Worm (Caenorhabditis elegans) whole organism, L3 larva: ENCODE results near the gene F42A9.3.
A peak's percentile ranks its signal among the peaks of the same experiment; 100 is the strongest.

Experiments
- R02D3.7 ChIP-seq: fragments of 150-350 bp; optimal IDR thresholded peaks from 2 replicates; lab custom pipeline; 2014; ENCODE audit warnings: missing biosample characterization, missing genetic modification characterization
- ZK546.5 ChIP-seq: sonication (generic microtip); optimal IDR thresholded peaks from 2 replicates; lab custom pipeline; 2017; ENCODE audit warnings: missing biosample characterization, missing genetic modification characterization
- aly-2 ChIP-seq: fragments of 150-350 bp; optimal IDR thresholded peaks from 2 replicates; lab custom pipeline; 2014; ENCODE audit warnings: missing biosample characterization, missing genetic modification characterization
- ceh-28 ChIP-seq: fragments of 150-350 bp; optimal IDR thresholded peaks from 2 replicates; lab custom pipeline; 2014; ENCODE audit warnings: missing biosample characterization, missing genetic modification reagents, missing genetic modification characterization
- elt-2 ChIP-seq: sonication (generic microtip); optimal IDR thresholded peaks from 2 replicates; lab custom pipeline; 2016; ENCODE audit warnings: missing genetic modification reagents, mild to moderate bottlenecking, missing genetic modification characterization, missing compliant biosample characterization
- elt-3 ChIP-seq, 3 experiments: fragments of 150-350 bp in 1 of 3; sonication (generic microtip) in 2 of 3; optimal IDR thresholded peaks; 2 replicates in 2 of 3; 4 replicates in 1 of 3; lab custom pipeline; 2014 to 2017; ENCODE audit warnings: missing biosample characterization in 3 of 3, missing genetic modification characterization in 3 of 3
- fos-1 ChIP-seq: fragments of 150-350 bp; optimal IDR thresholded peaks from 2 replicates; lab custom pipeline; 2014; ENCODE audit warnings: missing biosample characterization, missing genetic modification characterization
- mml-1 ChIP-seq: fragments of 150-350 bp; sonication (generic microtip); optimal IDR thresholded peaks from 3 replicates; lab custom pipeline; 2014; ENCODE audit warnings: missing biosample characterization, missing genetic modification characterization
- nhr-237 ChIP-seq: fragments of 150-350 bp; optimal IDR thresholded peaks from 2 replicates; lab custom pipeline; 2014; ENCODE audit warnings: missing biosample characterization, missing genetic modification characterization
- nhr-28 ChIP-seq: fragments of 150-350 bp; optimal IDR thresholded peaks from 2 replicates; lab custom pipeline; 2014; ENCODE audit warnings: missing biosample characterization, missing genetic modification characterization
- nhr-67 ChIP-seq: fragments of 150-350 bp; optimal IDR thresholded peaks from 2 replicates; lab custom pipeline; 2014; ENCODE audit warnings: missing biosample characterization, missing genetic modification characterization
- pha-4 ChIP-seq: fragments of 150-350 bp; optimal IDR thresholded peaks from 2 replicates; lab custom pipeline; 2014; ENCODE audit warnings: missing biosample characterization, missing genetic modification reagents, missing genetic modification characterization
- pqm-1 ChIP-seq: fragments of 150-350 bp; optimal IDR thresholded peaks from 2 replicates; lab custom pipeline; 2017; ENCODE audit warnings: missing biosample characterization, missing genetic modification characterization, inconsistent platforms
- snpc-4 ChIP-seq: fragments of 150-350 bp; optimal IDR thresholded peaks from 2 replicates; lab custom pipeline; 2014; ENCODE audit warnings: missing biosample characterization, missing genetic modification characterization

F42A9.3 gene

DNA sequence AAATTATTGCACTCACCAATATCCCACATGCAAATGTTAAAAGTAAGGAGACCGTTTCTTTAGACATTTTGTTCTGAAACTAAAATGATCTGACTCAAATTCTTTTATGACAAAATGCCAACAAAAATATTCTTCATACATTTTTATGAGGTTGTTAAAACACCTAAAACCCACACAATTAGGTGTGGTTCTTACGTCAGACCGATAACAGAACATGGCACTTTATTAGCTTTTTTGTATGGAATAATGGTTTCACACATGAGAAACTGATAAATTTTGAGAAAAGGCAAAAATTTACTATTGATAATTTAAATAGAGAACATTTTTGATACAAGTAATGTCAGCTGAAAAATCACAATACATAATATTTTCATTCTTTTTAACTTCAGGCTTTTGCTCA is 36.5 kb downstream of the F42A9.3 start, which contains the start of gene C49C8.5:
C49C8.5 (minus strand) TSS at position 73 of the 400 bp plus-strand sequence.
- peak; percentile 20 for TF ChIP-seq pqm-1 (tag; lab: Kevin White, UChicago)
- peak; percentile 54 for TF ChIP-seq elt-2 (tag; lab: Kevin White, UChicago)
- TF ChIP-seq elt-3 (tag; optimal IDR thresholded peaks at IDR 0.05; lab: Kevin White, UChicago): no peak

DNA sequence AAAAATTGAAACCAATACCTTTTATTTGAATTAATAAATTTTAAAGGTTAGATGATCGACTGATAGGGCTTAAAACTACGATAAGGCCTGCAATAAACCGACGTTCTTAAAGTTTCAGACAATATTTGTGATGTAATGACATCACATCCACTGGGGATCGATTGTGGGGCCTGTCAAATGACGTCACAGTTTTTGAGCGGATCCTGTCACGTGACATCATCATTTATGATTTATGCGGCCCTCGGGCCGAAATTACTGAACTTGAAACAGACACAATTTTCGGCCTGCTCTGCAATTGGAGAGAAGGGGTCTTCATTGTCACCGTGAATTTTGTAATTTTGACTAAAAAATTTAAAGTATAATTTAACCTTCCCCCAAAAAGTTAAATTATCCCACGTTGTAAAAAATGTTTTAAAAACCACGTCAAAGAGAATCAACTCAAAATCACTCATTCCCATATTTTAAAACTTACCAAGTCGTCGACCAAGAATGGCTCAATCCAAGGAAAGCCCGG is 37.1 kb downstream of the F42A9.3 start, which contains the start of gene C49C8.1:
C49C8.1 (plus strand) TSS at position 464 of the 514 bp plus-strand sequence.
- peak; percentile 30 for TF ChIP-seq elt-2 (tag; lab: Kevin White, UChicago)
- TF ChIP-seq ZK546.5 (tag; lab: Kevin White, UChicago): no peak

DNA sequence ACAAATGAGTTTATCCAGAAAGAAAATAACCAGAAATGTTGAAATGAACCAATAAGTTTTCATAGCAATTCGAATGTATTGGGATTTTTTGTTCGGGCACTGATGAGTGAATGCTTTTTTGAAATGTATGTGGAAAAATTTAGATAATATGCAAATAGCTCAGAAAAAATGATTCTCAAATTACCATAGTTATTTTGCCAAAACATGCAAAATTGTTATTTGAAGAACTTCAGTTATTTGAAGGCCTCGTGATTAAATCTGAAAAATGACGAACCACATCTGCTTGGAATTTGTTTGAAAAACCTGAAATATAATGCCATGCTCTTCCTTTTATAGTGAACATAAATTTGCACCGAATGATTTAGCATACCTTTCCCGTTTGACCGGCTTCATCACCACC is 41.1 kb downstream of the F42A9.3 start, which contains the start of gene C49C8.6:
C49C8.6 (minus strand) TSS at position 101 of the 400 bp plus-strand sequence.
- TF ChIP-seq fos-1 (tag; lab: Kevin White, UChicago) (no peak), nhr-67 (no peak), aly-2 (tag; lab: Kevin White, UChicago) (no peak), ceh-28 (tag; lab: Kevin White, UChicago) (no peak), nhr-28 (tag; lab: Kevin White, UChicago) (no peak), pha-4 (tag; lab: Kevin White, UChicago) (no peak), nhr-237 (tag; lab: Kevin White, UChicago) (no peak), mml-1 (tag; lab: Kevin White, UChicago) (no peak), ZK546.5 (tag; lab: Kevin White, UChicago) (no peak)

DNA sequence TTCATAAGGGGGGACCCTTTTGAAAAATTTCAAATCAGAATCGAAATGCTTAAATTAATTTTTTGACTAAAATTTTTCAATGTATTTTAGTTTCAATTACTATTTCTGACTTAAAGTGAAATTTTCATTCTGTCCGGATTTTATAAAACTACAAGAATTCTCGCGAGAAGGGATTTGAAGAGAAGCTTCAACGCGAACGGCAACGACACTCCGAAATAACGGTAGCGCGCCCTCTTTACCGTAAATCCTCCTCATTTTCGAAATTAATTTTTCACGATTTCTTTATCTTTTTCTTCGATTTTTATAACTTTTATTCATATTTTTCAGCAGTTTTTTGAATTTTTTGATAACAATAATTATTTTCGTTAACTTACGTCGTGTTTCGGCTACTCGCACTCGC is 48.7 kb downstream of the F42A9.3 start:
- TF ChIP-seq R02D3.7: peak; percentile 79
- no peak for TF ChIP-seq snpc-4
